Fruit fly (Drosophila melanogaster): ENCODE data around the gene CG43814.

DNA sequence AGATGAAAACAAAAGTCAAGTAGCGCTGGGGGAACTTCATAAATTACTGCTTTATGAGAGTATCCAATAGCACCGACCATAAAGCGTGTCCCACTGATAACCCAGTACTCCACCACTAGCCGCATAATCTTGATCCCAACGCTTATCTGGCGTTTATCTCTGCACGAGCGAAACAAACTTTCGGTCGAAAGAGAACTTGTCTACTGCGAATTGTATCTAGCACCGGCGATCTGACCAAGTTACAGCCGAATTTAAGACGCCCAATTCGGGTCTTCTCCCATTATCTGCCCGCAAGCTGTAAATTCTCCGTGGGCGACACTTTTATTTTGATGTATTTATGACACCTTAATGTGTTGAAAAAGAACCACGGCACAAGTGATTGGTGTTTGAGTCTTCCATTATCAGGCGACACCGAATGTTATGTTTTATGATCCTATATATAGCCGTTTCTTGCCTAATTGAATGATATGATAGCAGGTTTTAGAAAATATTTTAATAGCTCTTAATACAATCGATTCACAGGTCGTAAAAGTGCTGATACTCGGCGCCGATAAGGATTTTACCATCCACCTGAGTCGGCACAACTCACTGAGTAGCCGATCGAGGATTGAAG is 15.3 kb downstream of the CG43814 start:
- TF ChIP-seq spab (GFP tag; optimal IDR thresholded peaks at IDR 0.05) (no peak), svp (GFP tag) (no peak), Eip93F (GFP tag; optimal IDR thresholded peaks at IDR 0.05) (no peak), CG6854 (GFP tag; optimal IDR thresholded peaks at IDR 0.05) (no peak), dac (GFP tag; optimal IDR thresholded peaks at IDR 0.05) (no peak), Ets21C (GFP tag; optimal IDR thresholded peaks at IDR 0.05) (no peak), CG6276 (GFP tag; optimal IDR thresholded peaks at IDR 0.05) (no peak), CG11902 (GFP tag; optimal IDR thresholded peaks at IDR 0.05) (no peak), CG10631 (GFP tag; optimal IDR thresholded peaks at IDR 0.05) (no peak), CG7368 (GFP tag; optimal IDR thresholded peaks at IDR 0.05) (no peak), esn (GFP tag; optimal IDR thresholded peaks at IDR 0.05) (no peak), Hr38 (GFP tag; optimal IDR thresholded peaks at IDR 0.05) (no peak), Blimp-1 (GFP tag; optimal IDR thresholded peaks at IDR 0.05) (no peak)

Measured in whole organism, prepupa.